Worm (Caenorhabditis elegans): ENCODE data around the gene vps-50.

vps-50 gene

ce11 chrIII:10904320-10904961, 35.4 kb downstream of the vps-50 start:
- TF ChIP-seq ztf-11 (tag; optimal IDR thresholded peaks at IDR 0.05) = no peak
- no peak for TF ChIP-seq ceh-83 (GFP tag; optimal IDR thresholded peaks at IDR 0.05)
- no peak for TF ChIP-seq mls-2 (tag; optimal IDR thresholded peaks at IDR 0.05)
- TF ChIP-seq lin-13 (tag; optimal IDR thresholded peaks at IDR 0.05) = no peak
- TF ChIP-seq sptf-1 (tag; optimal IDR thresholded peaks at IDR 0.05) = no peak
- no peak for TF ChIP-seq snpc-4 (tag; optimal IDR thresholded peaks at IDR 0.05)
- TF ChIP-seq nhr-12 (tag; optimal IDR thresholded peaks at IDR 0.05) = no peak
- no peak for TF ChIP-seq tbx-8 (GFP tag; optimal IDR thresholded peaks at IDR 0.05)

ce11 chrIII:10905112-10905511, 36.1 kb downstream of the vps-50 start:
- TF ChIP-seq mls-2 (tag; optimal IDR thresholded peaks at IDR 0.05) (no peak), lsy-2 (tag; optimal IDR thresholded peaks at IDR 0.05) (peak; percentile 6), elt-3 (tag; optimal IDR thresholded peaks at IDR 0.05) (no peak), hlh-1 (tag; optimal IDR thresholded peaks at IDR 0.05) (peak; percentile 89), blmp-1 (tag; optimal IDR thresholded peaks at IDR 0.05) (no peak), zip-8 (tag; optimal IDR thresholded peaks at IDR 0.05) (no peak), tbx-8 (GFP tag; optimal IDR thresholded peaks at IDR 0.05) (no peak), unc-62 (GFP tag; optimal IDR thresholded peaks at IDR 0.05) (peak; percentile 68), ces-1 (GFP tag; optimal IDR thresholded peaks at IDR 0.05) (peak; percentile 93), unc-120 (tag; optimal IDR thresholded peaks at IDR 0.05; ENCODE audit: poor library complexity, severe bottlenecking) (peak; percentile 3), lin-13 (tag; optimal IDR thresholded peaks at IDR 0.05) (no peak)

- TF ChIP-seq unc-120 (tag; optimal IDR thresholded peaks at IDR 0.05; ENCODE audit: poor library complexity, severe bottlenecking) = peak; percentile 65
- peak; percentile 95 for TF ChIP-seq hlh-1 (tag; optimal IDR thresholded peaks at IDR 0.05)
- TF ChIP-seq nhr-12 (tag; optimal IDR thresholded peaks at IDR 0.05) = no peak
Observed at ce11 chrIII:10906325-10906724, 37.3 kb downstream of the vps-50 start.

ce11 chrIII:10907678-10908217, 38.8 kb downstream of the vps-50 start:
- TF ChIP-seq ceh-43 (GFP tag; optimal IDR thresholded peaks at IDR 0.05) = no peak
- TF ChIP-seq nhr-237 (tag; optimal IDR thresholded peaks at IDR 0.05) = no peak
- TF ChIP-seq snpc-4 (tag; optimal IDR thresholded peaks at IDR 0.05) = no peak
- TF ChIP-seq unc-62 (GFP tag; optimal IDR thresholded peaks at IDR 0.05) = no peak
- TF ChIP-seq sem-2 (GFP tag; optimal IDR thresholded peaks at IDR 0.05) = no peak
- TF ChIP-seq pha-4 (tag; optimal IDR thresholded peaks at IDR 0.05) = no peak

- peak; percentile 6 for TF ChIP-seq hlh-1 (tag; optimal IDR thresholded peaks at IDR 0.05)
- TF ChIP-seq sem-2 (GFP tag; optimal IDR thresholded peaks at IDR 0.05) = no peak
Observed at ce11 chrIII:10908543-10908942, 39.5 kb downstream of the vps-50 start.

ce11 chrIII:10909166-10909565, 40.2 kb downstream of the vps-50 start:
- TF ChIP-seq snpc-4 (tag; optimal IDR thresholded peaks at IDR 0.05) = no peak
- TF ChIP-seq lin-13 (tag; optimal IDR thresholded peaks at IDR 0.05) = no peak
- no peak for TF ChIP-seq mab-5 (tag; optimal IDR thresholded peaks at IDR 0.05)
- no peak for TF ChIP-seq sptf-1 (tag; optimal IDR thresholded peaks at IDR 0.05)
- no peak for TF ChIP-seq ztf-11 (tag; optimal IDR thresholded peaks at IDR 0.05)
- TF ChIP-seq mls-2 (tag; optimal IDR thresholded peaks at IDR 0.05) = no peak

ce11 chrIII:10911160-10911559, 42.2 kb downstream of the vps-50 start, which contains the start of gene cut-6:
Gene cut-6, plus strand, starts transcription at chrIII:10911460.
- TF ChIP-seq lin-13 (tag; optimal IDR thresholded peaks at IDR 0.05) = no peak
- TF ChIP-seq blmp-1 (tag; optimal IDR thresholded peaks at IDR 0.05) = peak; percentile 25
- TF ChIP-seq snpc-4 (tag; optimal IDR thresholded peaks at IDR 0.05) = no peak

ce11 chrIII:10914971-10915370, 46.0 kb downstream of the vps-50 start:
- TF ChIP-seq ham-2 (GFP tag; optimal IDR thresholded peaks at IDR 0.05) (no peak), nhr-2 (tag; optimal IDR thresholded peaks at IDR 0.05) (no peak), drap-1 (GFP tag; optimal IDR thresholded peaks at IDR 0.05) (no peak), lin-32 (GFP tag; optimal IDR thresholded peaks at IDR 0.05) (no peak), ceh-43 (GFP tag; optimal IDR thresholded peaks at IDR 0.05) (no peak), mls-2 (tag; optimal IDR thresholded peaks at IDR 0.05) (no peak), sptf-1 (tag; optimal IDR thresholded peaks at IDR 0.05) (no peak), M03D4.4 (tag; optimal IDR thresholded peaks at IDR 0.05) (no peak), ceh-83 (GFP tag; optimal IDR thresholded peaks at IDR 0.05) (no peak)

All from whole organism, mixed stage, embryonic.